Fruit fly (Drosophila melanogaster) Kc167 (cell line): ENCODE measurements around the gene SF1.

ENCODE experiments used
- Myc ChIP-seq: fragments of >200 bp; optimal IDR thresholded peaks from 2 replicates; lab custom pipeline; 2017; ENCODE audit warnings: missing external identifiers
- Sin3A ChIP-seq: fragments of >200 bp; optimal IDR thresholded peaks from 2 replicates; lab custom pipeline; 2018; ENCODE audit warnings: missing external identifiers
- h ChIP-seq: fragments of >200 bp; optimal IDR thresholded peaks from 3 replicates; lab custom pipeline; 2018; ENCODE audit warnings: missing external identifiers
- insv ChIP-seq: fragments of >200 bp; optimal IDR thresholded peaks from 3 replicates; lab custom pipeline; 2018; ENCODE audit warnings: missing external identifiers
- psq ChIP-seq: fragments of >200 bp; optimal IDR thresholded peaks from 2 replicates; lab custom pipeline; 2017; ENCODE audit warnings: missing external identifiers

DNA sequence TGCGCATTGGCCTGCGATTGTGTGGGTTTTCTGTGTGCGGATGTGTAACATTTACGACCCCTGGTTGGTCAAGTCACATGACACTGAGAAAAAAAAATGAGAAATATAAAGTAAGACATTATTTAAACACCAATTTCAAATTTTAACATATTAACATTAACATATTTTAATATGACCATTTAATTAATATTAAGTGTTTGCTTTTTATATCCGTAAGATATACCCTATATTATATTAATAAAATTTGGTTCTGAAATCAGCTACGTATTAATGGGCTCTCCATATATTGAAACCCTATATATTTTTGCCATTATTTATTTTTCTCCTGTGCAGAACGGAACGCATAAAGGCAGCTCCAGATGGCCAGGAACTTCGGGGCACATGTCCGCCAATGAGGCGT is 9.8 kb upstream of the SF1 start:
- TF ChIP-seq h (lab: Kevin White, UChicago) (no peak), Myc (lab: Kevin White, UChicago) (no peak), insv (no peak), Sin3A (lab: Kevin White, UChicago) (no peak), psq (lab: Kevin White, UChicago) (no peak)
